Worm (Caenorhabditis elegans) whole organism, L3 larva: ENCODE results near the gene ttll-5.

Experiments
- R02D3.7 ChIP-seq: fragments of 150-350 bp; optimal IDR thresholded peaks from 2 replicates; lab custom pipeline; 2014; ENCODE audit warnings: missing biosample characterization, missing genetic modification characterization
- egl-27 ChIP-seq: sonication (generic microtip); optimal IDR thresholded peaks from 4 replicates; lab custom pipeline; 2017; ENCODE audit warnings: missing biosample characterization, missing genetic modification reagents, missing genetic modification characterization
- elt-1 ChIP-seq: fragments of 150-350 bp; optimal IDR thresholded peaks from 2 replicates; lab custom pipeline; 2014; ENCODE audit warnings: missing biosample characterization, missing genetic modification characterization
- fos-1 ChIP-seq: fragments of 150-350 bp; optimal IDR thresholded peaks from 2 replicates; lab custom pipeline; 2014; ENCODE audit warnings: missing biosample characterization, missing genetic modification characterization
- mdl-1 ChIP-seq: fragments of 150-350 bp; optimal IDR thresholded peaks from 2 replicates; lab custom pipeline; 2014; ENCODE audit warnings: missing biosample characterization, missing genetic modification characterization
- mml-1 ChIP-seq: fragments of 150-350 bp; sonication (generic microtip); optimal IDR thresholded peaks from 3 replicates; lab custom pipeline; 2014; ENCODE audit warnings: missing biosample characterization, missing genetic modification characterization
- nhr-28 ChIP-seq: fragments of 150-350 bp; optimal IDR thresholded peaks from 2 replicates; lab custom pipeline; 2014; ENCODE audit warnings: missing biosample characterization, missing genetic modification characterization
- sea-2 ChIP-seq: fragments of 150-350 bp; sonication (generic microtip); optimal IDR thresholded peaks from 4 replicates; lab custom pipeline; 2014; ENCODE audit warnings: missing biosample characterization, missing genetic modification reagents, missing genetic modification characterization
- skn-1 ChIP-seq: fragments of 150-350 bp; optimal IDR thresholded peaks from 2 replicates; lab custom pipeline; 2014; ENCODE audit warnings: missing biosample characterization, missing genetic modification characterization

- no peak for TF ChIP-seq elt-1 (tag; lab: Kevin White, UChicago)
- TF ChIP-seq mml-1 (tag; lab: Kevin White, UChicago): no peak
- TF ChIP-seq egl-27 (tag; lab: Kevin White, UChicago): no peak
- TF ChIP-seq fos-1: no peak
- TF ChIP-seq R02D3.7 (tag; lab: Kevin White, UChicago): no peak
- no peak for TF ChIP-seq sea-2 (GFP tag; lab: Kevin White, UChicago)
- TF ChIP-seq skn-1 (tag; lab: Kevin White, UChicago): no peak
- no peak for TF ChIP-seq mdl-1
- no peak for TF ChIP-seq nhr-28
Measured at ce11 chrV:11527531-11527930, 18.7 kb downstream of the ttll-5 start, which contains the start of gene ccch-1.
